Fruit fly (Drosophila melanogaster) whole organism: Measurements from ENCODE around the gene Dr.

ENCODE experiments used
- CG8478 ChIP-seq: fragments of >200 bp; optimal IDR thresholded peaks from 2 replicates; lab custom pipeline; 2018; ENCODE audit warnings: inconsistent platforms
- Dll ChIP-seq: fragments of >200 bp; optimal IDR thresholded peaks from 2 replicates; lab custom pipeline; 2017

DNA sequence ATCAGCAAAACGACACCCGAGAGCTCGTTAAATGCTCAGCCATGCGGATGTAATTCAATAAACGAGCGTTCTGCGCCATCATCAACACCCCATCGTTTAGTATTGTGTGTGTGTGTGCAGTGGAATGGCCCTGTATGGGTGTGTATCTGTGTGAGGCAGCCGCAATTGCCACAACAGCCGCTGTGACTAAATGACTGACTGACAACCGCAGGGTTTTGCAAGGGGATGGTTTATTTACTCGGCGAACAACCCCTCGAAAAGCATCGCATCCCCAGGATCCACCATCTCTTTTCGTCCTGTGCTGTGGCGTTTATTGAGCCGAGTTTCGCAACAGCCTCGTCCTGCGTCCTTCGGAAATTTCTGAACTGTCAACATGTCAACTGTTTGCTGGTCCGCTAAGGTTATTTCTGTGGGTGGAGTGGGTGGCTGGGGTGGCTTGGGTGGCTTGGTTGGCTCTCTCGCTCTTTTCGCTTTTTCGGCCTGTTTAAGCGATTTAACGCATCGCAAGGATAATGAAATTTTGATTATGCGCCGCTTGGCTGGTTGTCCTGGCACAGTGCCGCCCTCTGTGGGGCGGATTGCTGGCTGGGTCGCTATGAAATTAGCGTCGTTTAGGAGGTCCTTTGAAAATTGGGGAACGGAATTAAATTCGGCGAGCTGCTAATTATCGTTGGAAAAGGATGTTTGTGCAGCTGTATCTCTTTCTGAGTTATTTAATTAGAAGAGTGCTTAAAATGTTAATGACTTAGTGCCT, 3.2 kb upstream of the Dr start:
- no peak for TF ChIP-seq Dll (lab: Kevin White, UChicago)
- TF ChIP-seq CG8478 (lab: Kevin White, UChicago): no peak
